Fruit fly (Drosophila melanogaster) whole organism, prepupa: ENCODE data around the gene pic.

Experiments used
- Blimp-1 ChIP-seq: fragments of 200-800 bp; sonication (Bioruptor generic); optimal IDR thresholded peaks from 3 replicates; lab custom pipeline; 2017; ENCODE audit warnings: missing biosample characterization, missing genetic modification characterization, mild to moderate bottlenecking, moderate library complexity, missing genetic modification reagents
- CG7368 ChIP-seq: fragments of 200-800 bp; sonication (Bioruptor generic); optimal IDR thresholded peaks from 3 replicates; lab custom pipeline; 2016; ENCODE audit warnings: missing biosample characterization, missing genetic modification characterization
- eg ChIP-seq: fragments of 200-800 bp; sonication (Bioruptor generic); IDR thresholded peaks from 3 replicates; pipeline ENCODE4 v1.3.6; 2022; ENCODE audit warnings: missing biosample characterization, missing genetic modification characterization
- fd85E ChIP-seq: fragments of 200-800 bp; sonication (Bioruptor generic); optimal IDR thresholded peaks from 3 replicates; lab custom pipeline; 2016; ENCODE audit warnings: missing biosample characterization, missing genetic modification characterization
- pdm3 ChIP-seq: fragments of 200-800 bp; sonication (Bioruptor generic); optimal IDR thresholded peaks from 3 replicates; lab custom pipeline; 2016; ENCODE audit warnings: missing biosample characterization, missing genetic modification characterization

dm6 chr3R:13088942-13089341 lies 36.9 kb downstream of the pic start, which contains the start of gene CG34308:
- TF ChIP-seq Blimp-1 (GFP tag; lab: Kevin White, UChicago) (no peak), fd85E (GFP tag; lab: Kevin White, UChicago) (no peak), eg (GFP tag; lab: Robert Waterston, UW) (no peak), pdm3 (GFP tag; lab: Kevin White, UChicago) (no peak), CG7368 (no peak)
